Worm (Caenorhabditis elegans): ENCODE results near the gene F32E10.9.

F32E10.9 gene

ce11 chrIV:7575147-7575768 lies 11.5 kb upstream of the F32E10.9 start, which contains the start of gene cec-4:
Gene cec-4, plus strand, starts transcription at chrIV:7575718.
- no peak for TF ChIP-seq klf-2 (GFP tag; conservative IDR thresholded peaks at IDR 0.05)
- 0 out of 2 replicates have a peak, but pooled peaks have one; percentile 8 for TF ChIP-seq T22C8.4 (GFP tag; IDR thresholded peaks at IDR 0.05)
- no peak for TF ChIP-seq ref-1 (GFP tag; conservative IDR thresholded peaks at IDR 0.05)

- TF ChIP-seq ref-1 (GFP tag; conservative IDR thresholded peaks at IDR 0.05): peak; percentile 92
- TF ChIP-seq flt-1 (GFP tag; IDR thresholded peaks at IDR 0.05): peak; percentile 97
- TF ChIP-seq med-1 (GFP tag; optimal IDR thresholded peaks at IDR 0.05; ENCODE audit: insufficient read depth): peak; percentile 89
- TF ChIP-seq klf-2 (GFP tag; conservative IDR thresholded peaks at IDR 0.05): peak; percentile 94
- TF ChIP-seq cog-1 (tag; optimal IDR thresholded peaks at IDR 0.05): peak; percentile 89
- peak; percentile 97 for TF ChIP-seq tab-1 (GFP tag; IDR thresholded peaks at IDR 0.05)
- peak; percentile 96 for TF ChIP-seq ztf-23 (GFP tag; IDR thresholded peaks at IDR 0.05)
- peak; percentile 97 for TF ChIP-seq ztf-29 (GFP tag; IDR thresholded peaks at IDR 0.05)
- TF ChIP-seq T22C8.4 (GFP tag; IDR thresholded peaks at IDR 0.05): peak; percentile 94
Measured at ce11 chrIV:7573944-7574343, 10.2 kb upstream of the F32E10.9 start.

ce11 chrIV:7568593-7568992 lies 4.8 kb upstream of the F32E10.9 start, which contains the start of gene clec-180:
Gene clec-180, plus strand, starts transcription at chrIV:7568893.
- TF ChIP-seq T22C8.4 (GFP tag; IDR thresholded peaks at IDR 0.05): no peak
- no peak for TF ChIP-seq ztf-29 (GFP tag; IDR thresholded peaks at IDR 0.05)
- TF ChIP-seq klf-2 (GFP tag; conservative IDR thresholded peaks at IDR 0.05): no peak
- TF ChIP-seq flt-1 (GFP tag; IDR thresholded peaks at IDR 0.05): no peak
- no peak for TF ChIP-seq med-1 (GFP tag; optimal IDR thresholded peaks at IDR 0.05; ENCODE audit: insufficient read depth)
- no peak for TF ChIP-seq ztf-23 (GFP tag; IDR thresholded peaks at IDR 0.05)
- no peak for TF ChIP-seq cog-1 (tag; optimal IDR thresholded peaks at IDR 0.05)
- no peak for TF ChIP-seq ref-1 (GFP tag; conservative IDR thresholded peaks at IDR 0.05)
- TF ChIP-seq tab-1 (GFP tag; IDR thresholded peaks at IDR 0.05): no peak

DNA sequence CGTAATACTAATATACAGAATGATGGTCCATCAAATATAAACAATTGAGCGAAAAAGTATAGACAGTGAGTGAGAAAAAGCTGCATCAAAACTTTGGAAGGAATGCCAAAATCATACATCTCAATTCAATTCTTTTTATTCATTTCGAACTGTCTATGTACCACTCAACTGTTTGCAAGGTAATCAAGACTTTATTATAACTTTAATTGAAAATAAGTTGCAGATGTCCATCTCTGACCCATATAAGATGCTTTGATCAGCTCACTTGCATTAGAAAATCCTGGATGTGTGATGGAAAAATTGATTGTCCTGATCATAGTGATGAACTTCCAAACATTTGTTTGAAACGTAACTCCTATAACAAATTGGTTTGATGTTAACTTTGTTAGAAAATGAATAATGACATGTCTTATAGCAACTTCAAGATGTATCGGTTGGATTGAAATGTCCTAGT lies 3.8 kb upstream of the F32E10.9 start, which contains the start of gene F32E10.8:
Gene F32E10.8 (plus strand): TSS at position 51 of the 454 bp plus-strand sequence.
- TF ChIP-seq flt-1 (GFP tag; IDR thresholded peaks at IDR 0.05): no peak
- TF ChIP-seq cog-1 (tag; optimal IDR thresholded peaks at IDR 0.05): no peak
- TF ChIP-seq T22C8.4 (GFP tag; IDR thresholded peaks at IDR 0.05): no peak
- TF ChIP-seq med-1 (GFP tag; optimal IDR thresholded peaks at IDR 0.05; ENCODE audit: insufficient read depth): no peak
- no peak for TF ChIP-seq klf-2 (GFP tag; conservative IDR thresholded peaks at IDR 0.05)
- TF ChIP-seq tab-1 (GFP tag; IDR thresholded peaks at IDR 0.05): no peak
- TF ChIP-seq ref-1 (GFP tag; conservative IDR thresholded peaks at IDR 0.05): no peak
- no peak for TF ChIP-seq ztf-23 (GFP tag; IDR thresholded peaks at IDR 0.05)
- no peak for TF ChIP-seq ztf-29 (GFP tag; IDR thresholded peaks at IDR 0.05)

- TF ChIP-seq klf-2 (GFP tag; conservative IDR thresholded peaks at IDR 0.05) (no peak), T22C8.4 (GFP tag; IDR thresholded peaks at IDR 0.05) (no peak), med-1 (GFP tag; optimal IDR thresholded peaks at IDR 0.05; ENCODE audit: insufficient read depth) (no peak), ztf-23 (GFP tag; IDR thresholded peaks at IDR 0.05) (no peak), tab-1 (GFP tag; IDR thresholded peaks at IDR 0.05) (no peak), flt-1 (GFP tag; IDR thresholded peaks at IDR 0.05) (no peak), ref-1 (GFP tag; conservative IDR thresholded peaks at IDR 0.05) (no peak), ztf-29 (GFP tag; IDR thresholded peaks at IDR 0.05) (no peak), cog-1 (tag; optimal IDR thresholded peaks at IDR 0.05) (no peak)
Measured at ce11 chrIV:7561614-7562142, 2.1 kb downstream of the F32E10.9 start, which contains the start of gene ima-3. Gene ima-3, minus strand, starts transcription at chrIV:7561664.

ce11 chrIV:7559237-7559636 lies 4.5 kb downstream of the F32E10.9 start:
- TF ChIP-seq klf-2 (GFP tag; conservative IDR thresholded peaks at IDR 0.05) (no peak), med-1 (GFP tag; optimal IDR thresholded peaks at IDR 0.05; ENCODE audit: insufficient read depth) (no peak), cog-1 (tag; optimal IDR thresholded peaks at IDR 0.05) (no peak), flt-1 (GFP tag; IDR thresholded peaks at IDR 0.05) (no peak), tab-1 (GFP tag; IDR thresholded peaks at IDR 0.05) (no peak), ztf-29 (GFP tag; IDR thresholded peaks at IDR 0.05) (no peak), ztf-23 (GFP tag; IDR thresholded peaks at IDR 0.05) (no peak), ref-1 (GFP tag; conservative IDR thresholded peaks at IDR 0.05) (no peak), T22C8.4 (GFP tag; IDR thresholded peaks at IDR 0.05) (no peak)

ce11 chrIV:7558653-7559052 lies 5.1 kb downstream of the F32E10.9 start:
- TF ChIP-seq cog-1 (tag; optimal IDR thresholded peaks at IDR 0.05) (no peak), tab-1 (GFP tag; IDR thresholded peaks at IDR 0.05) (no peak), med-1 (GFP tag; optimal IDR thresholded peaks at IDR 0.05; ENCODE audit: insufficient read depth) (no peak), T22C8.4 (GFP tag; IDR thresholded peaks at IDR 0.05) (no peak), klf-2 (GFP tag; conservative IDR thresholded peaks at IDR 0.05) (no peak), ztf-29 (GFP tag; IDR thresholded peaks at IDR 0.05) (no peak), ztf-23 (GFP tag; IDR thresholded peaks at IDR 0.05) (no peak), ref-1 (GFP tag; conservative IDR thresholded peaks at IDR 0.05) (no peak), flt-1 (GFP tag; IDR thresholded peaks at IDR 0.05) (no peak)

ce11 chrIV:7556265-7556866 lies 7.4 kb downstream of the F32E10.9 start, which contains the start of the genes F49E8.7, F49E8.8 and nprl-2:
Gene F49E8.7, minus strand, starts transcription at chrIV:7556365.
Gene F49E8.8, plus strand, starts transcription at chrIV:7556637.
Gene nprl-2, plus strand, starts transcription at chrIV:7556816.
- TF ChIP-seq cog-1 (tag; optimal IDR thresholded peaks at IDR 0.05) (no peak), ref-1 (GFP tag; conservative IDR thresholded peaks at IDR 0.05) (no peak), T22C8.4 (GFP tag; IDR thresholded peaks at IDR 0.05) (no peak), klf-2 (GFP tag; conservative IDR thresholded peaks at IDR 0.05) (no peak), ztf-29 (GFP tag; IDR thresholded peaks at IDR 0.05) (no peak), tab-1 (GFP tag; IDR thresholded peaks at IDR 0.05) (no peak), ztf-23 (GFP tag; IDR thresholded peaks at IDR 0.05) (no peak), med-1 (GFP tag; optimal IDR thresholded peaks at IDR 0.05; ENCODE audit: insufficient read depth) (no peak), flt-1 (GFP tag; IDR thresholded peaks at IDR 0.05) (no peak)

DNA sequence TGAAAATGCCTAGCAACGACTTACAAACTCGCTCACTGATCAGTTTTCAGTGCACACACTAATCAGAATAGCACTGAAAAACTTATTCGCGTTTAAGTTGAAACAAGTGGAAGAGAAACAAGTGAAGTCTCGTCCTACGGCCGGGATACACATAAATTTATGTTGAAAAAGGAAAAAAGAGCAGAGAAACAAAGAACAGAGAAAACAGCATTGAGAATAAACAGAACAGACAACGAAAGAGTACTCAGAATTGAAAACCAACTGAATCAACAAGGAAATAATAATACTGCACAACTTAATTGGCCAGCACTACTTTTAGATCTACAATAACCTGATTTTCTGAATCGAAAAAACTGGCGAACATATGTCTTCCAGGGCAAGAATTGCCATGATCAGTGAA lies 9.4 kb downstream of the F32E10.9 start, which contains the start of gene F49E8.6:
Gene F49E8.6 (minus strand): TSS at position 317 of the 400 bp plus-strand sequence.
- no peak for TF ChIP-seq med-1 (GFP tag; optimal IDR thresholded peaks at IDR 0.05; ENCODE audit: insufficient read depth)
- no peak for TF ChIP-seq flt-1 (GFP tag; IDR thresholded peaks at IDR 0.05)
- TF ChIP-seq tab-1 (GFP tag; IDR thresholded peaks at IDR 0.05): no peak
